Fruit fly (Drosophila melanogaster) whole organism, embryonic: ENCODE measurements around the gene CG12182.
A peak's percentile ranks its signal among the peaks of the same experiment; 100 is the strongest.

Experiments used
- Abd-B ChIP-seq: fragments of 200-800 bp; sonication (Bioruptor generic); optimal IDR thresholded peaks from 2 replicates; lab custom pipeline; 2018; ENCODE audit warnings: missing biosample characterization, mild to moderate bottlenecking, missing genetic modification characterization, moderate library complexity
- Ada2b ChIP-seq: fragments of 200-800 bp; sonication (Bioruptor generic); IDR thresholded peaks from 2 replicates; pipeline ENCODE4 v1.3.6; 2022; ENCODE audit warnings: missing biosample characterization, missing genetic modification characterization
- Antp ChIP-seq: fragments of 200-800 bp; sonication (Bioruptor generic); optimal IDR thresholded peaks from 3 replicates; lab custom pipeline; 2016; ENCODE audit warnings: missing biosample characterization, missing genetic modification characterization
- Asciz ChIP-seq: fragments of 200-800 bp; sonication (Bioruptor generic); optimal IDR thresholded peaks from 2 replicates; lab custom pipeline; 2017; ENCODE audit warnings: missing biosample characterization, mild to moderate bottlenecking, missing genetic modification characterization, missing genetic modification reagents
- CG10147 ChIP-seq: fragments of 200-800 bp; sonication (Bioruptor generic); optimal IDR thresholded peaks from 2 replicates; lab custom pipeline; 2019; ENCODE audit warnings: missing biosample characterization, mild to moderate bottlenecking, missing genetic modification characterization, moderate library complexity
- CG10543 ChIP-seq: fragments of 200-800 bp; sonication (Bioruptor generic); optimal IDR thresholded peaks from 3 replicates; lab custom pipeline; 2017; ENCODE audit warnings: missing biosample characterization, mild to moderate bottlenecking, missing genetic modification characterization, moderate library complexity
- CG11085 ChIP-seq: fragments of 200-800 bp; sonication (Bioruptor generic); IDR thresholded peaks from 2 replicates; pipeline ENCODE4 v1.3.6; 2022; ENCODE audit warnings: missing biosample characterization, missing genetic modification characterization
- CG11247 ChIP-seq: fragments of 200-800 bp; sonication (Bioruptor generic); IDR thresholded peaks from 2 replicates; pipeline ENCODE4 v1.3.6; 2022; ENCODE audit warnings: missing biosample characterization, missing genetic modification characterization
- CG12219 ChIP-seq: fragments of 200-800 bp; sonication (Bioruptor generic); optimal IDR thresholded peaks from 3 replicates; lab custom pipeline; 2018; ENCODE audit warnings: missing biosample characterization, mild to moderate bottlenecking, missing genetic modification characterization
- CG13424 ChIP-seq: fragments of 200-800 bp; sonication (Bioruptor generic); optimal IDR thresholded peaks from 2 replicates; lab custom pipeline; 2019; ENCODE audit warnings: missing biosample characterization, mild to moderate bottlenecking, missing genetic modification characterization, moderate library complexity
- CG13624 ChIP-seq: fragments of 200-800 bp; sonication (Bioruptor generic); optimal IDR thresholded peaks from 2 replicates; lab custom pipeline; 2016; ENCODE audit warnings: missing biosample characterization, missing genetic modification characterization
- CG14667 ChIP-seq: fragments of 200-800 bp; sonication (Bioruptor generic); IDR thresholded peaks from 2 replicates; pipeline ENCODE4 v1.3.6; 2022; ENCODE audit warnings: missing biosample characterization, missing genetic modification characterization
- CG14860 ChIP-seq: fragments of 200-800 bp; sonication (Bioruptor generic); IDR thresholded peaks from 3 replicates; pipeline ENCODE4 v1.3.6; 2022; ENCODE audit warnings: missing biosample characterization, missing genetic modification characterization; ENCODE audit not compliant: partially characterized antibody
- CG15514 ChIP-seq: fragments of 200-800 bp; sonication (Bioruptor generic); optimal IDR thresholded peaks from 3 replicates; lab custom pipeline; 2017; ENCODE audit warnings: missing biosample characterization, missing genetic modification characterization, mild to moderate bottlenecking, moderate library complexity, missing genetic modification reagents
- CG18262 ChIP-seq: fragments of 200-800 bp; optimal IDR thresholded peaks from 3 replicates; lab custom pipeline; 2019; ENCODE audit warnings: missing biosample characterization, mild to moderate bottlenecking, missing genetic modification characterization, moderate library complexity
- CG18619 ChIP-seq: fragments of 200-800 bp; sonication (Bioruptor generic); optimal IDR thresholded peaks from 3 replicates; lab custom pipeline; 2017; ENCODE audit warnings: missing biosample characterization, mild to moderate bottlenecking, missing genetic modification characterization
- CG32532 ChIP-seq: fragments of 200-800 bp; sonication (Bioruptor generic); IDR thresholded peaks from 2 replicates; pipeline ENCODE4 v1.3.6; 2022; ENCODE audit warnings: missing biosample characterization, missing genetic modification characterization
- CG6654 ChIP-seq: fragments of 200-800 bp; sonication (Bioruptor generic); optimal IDR thresholded peaks from 2 replicates; lab custom pipeline; 2017; ENCODE audit warnings: missing biosample characterization, mild to moderate bottlenecking, missing genetic modification characterization
- CG9609 ChIP-seq: fragments of 200-800 bp; sonication (Bioruptor generic); optimal IDR thresholded peaks from 3 replicates; lab custom pipeline; 2016; ENCODE audit warnings: missing biosample characterization, missing genetic modification characterization
- CG9876 ChIP-seq: fragments of 200-800 bp; sonication (Bioruptor generic); optimal IDR thresholded peaks from 2 replicates; lab custom pipeline; 2016; ENCODE audit warnings: missing biosample characterization, missing genetic modification characterization
- Doc3 ChIP-seq: fragments of 200-800 bp; sonication (Bioruptor generic); IDR thresholded peaks from 3 replicates; pipeline ENCODE4 v1.3.6; 2022; ENCODE audit warnings: missing biosample characterization, missing genetic modification characterization; ENCODE audit not compliant: partially characterized antibody
- HLH3B ChIP-seq: fragments of 200-800 bp; sonication (Bioruptor generic); IDR thresholded peaks from 2 replicates; pipeline ENCODE4 v1.3.6; 2022; ENCODE audit warnings: missing biosample characterization, missing genetic modification characterization
- HmgZ ChIP-seq: fragments of 200-800 bp; sonication (Bioruptor generic); optimal IDR thresholded peaks from 2 replicates; lab custom pipeline; 2018; ENCODE audit warnings: missing biosample characterization, mild to moderate bottlenecking, missing genetic modification characterization
- Hr3 ChIP-seq: fragments of 200-800 bp; sonication (Bioruptor generic); optimal IDR thresholded peaks from 3 replicates; lab custom pipeline; 2016; ENCODE audit warnings: missing biosample characterization, missing genetic modification characterization
- Med ChIP-seq: fragments of 200-800 bp; sonication (Bioruptor generic); peaks from one replicate; lab custom pipeline; 2016; ENCODE audit warnings: missing biosample characterization, missing genetic modification characterization, mild to moderate bottlenecking, inconsistent platforms, moderate library complexity
- Mrtf ChIP-seq: fragments of 200-800 bp; sonication (Bioruptor generic); IDR thresholded peaks from 3 replicates; pipeline ENCODE4 v1.3.6; 2022; ENCODE audit warnings: missing biosample characterization, missing genetic modification characterization
- Ravus ChIP-seq: fragments of 200-800 bp; sonication (Bioruptor generic); IDR thresholded peaks from 2 replicates; pipeline ENCODE4 v1.3.6; 2022; ENCODE audit warnings: missing biosample characterization, missing genetic modification characterization
- Rfx ChIP-seq: fragments of 200-800 bp; sonication (Bioruptor generic); IDR thresholded peaks from 2 replicates; pipeline ENCODE4 v1.3.6; 2022; ENCODE audit warnings: missing biosample characterization, missing genetic modification characterization
- Sox100B ChIP-seq: fragments of 200-800 bp; sonication (Bioruptor generic); optimal IDR thresholded peaks from 3 replicates; lab custom pipeline; 2018; ENCODE audit warnings: missing biosample characterization, mild to moderate bottlenecking, missing genetic modification characterization
- Vsx1 ChIP-seq: fragments of 200-800 bp; sonication (Bioruptor generic); optimal IDR thresholded peaks from 2 replicates; lab custom pipeline; 2017; ENCODE audit warnings: missing biosample characterization, mild to moderate bottlenecking, missing genetic modification characterization, missing genetic modification reagents
- Xrp1 ChIP-seq: fragments of 200-800 bp; sonication (Bioruptor generic); IDR thresholded peaks from 2 replicates; pipeline ENCODE4 v1.3.6; 2022; ENCODE audit warnings: missing biosample characterization, missing genetic modification characterization
- cas ChIP-seq: fragments of 200-800 bp; sonication (Bioruptor generic); IDR thresholded peaks from 2 replicates; pipeline ENCODE4 v1.3.6; 2022; ENCODE audit warnings: missing biosample characterization, missing genetic modification characterization
- dmrt99B ChIP-seq: fragments of 200-800 bp; sonication (Bioruptor generic); optimal IDR thresholded peaks from 2 replicates; lab custom pipeline; 2018; ENCODE audit warnings: missing biosample characterization, mild to moderate bottlenecking, missing genetic modification characterization, moderate library complexity
- dysf ChIP-seq: fragments of 200-800 bp; sonication (Bioruptor generic); IDR thresholded peaks from 3 replicates; pipeline ENCODE4 v1.3.6; 2022; ENCODE audit warnings: missing biosample characterization, missing genetic modification characterization
- grau ChIP-seq: fragments of 200-800 bp; optimal IDR thresholded peaks from 3 replicates; lab custom pipeline; 2019; ENCODE audit warnings: missing biosample characterization, mild to moderate bottlenecking, missing genetic modification characterization, moderate library complexity
- gro ChIP-seq: fragments of 200-800 bp; sonication (Bioruptor generic); optimal IDR thresholded peaks from 2 replicates; lab custom pipeline; 2016; ENCODE audit warnings: missing biosample characterization, missing genetic modification characterization
- gt ChIP-seq: fragments of 200-800 bp; sonication (Bioruptor generic); IDR thresholded peaks from 2 replicates; pipeline ENCODE4 v1.3.6; 2022; ENCODE audit warnings: missing biosample characterization, missing genetic modification characterization
- ind ChIP-seq: fragments of 200-800 bp; sonication (Bioruptor generic); optimal IDR thresholded peaks from 3 replicates; lab custom pipeline; 2016; ENCODE audit warnings: missing biosample characterization, missing genetic modification characterization
- lov ChIP-seq, 2 experiments: fragments of 200-800 bp in 1 of 2; fragments of >200 bp in 1 of 2; sonication (Bioruptor generic) in 1 of 2; IDR thresholded peaks in 1 of 2; optimal IDR thresholded peaks in 1 of 2; 2 replicates in 1 of 2; 3 replicates in 1 of 2; pipeline versions ENCODE4 v1.3.6 to Lab custom; 2017 to 2022; ENCODE audit warnings: missing biosample characterization in 1 of 2, missing genetic modification characterization in 1 of 2
- maf-S ChIP-seq: fragments of 200-800 bp; sonication (Bioruptor generic); optimal IDR thresholded peaks from 2 replicates; lab custom pipeline; 2016; ENCODE audit warnings: missing biosample characterization, missing genetic modification characterization
- onecut ChIP-seq: fragments of 200-800 bp; sonication (Bioruptor generic); IDR thresholded peaks from 2 replicates; pipeline ENCODE4 v1.3.6; 2022; ENCODE audit warnings: missing biosample characterization, missing genetic modification characterization
- pb ChIP-seq: fragments of 200-800 bp; sonication (Bioruptor generic); optimal IDR thresholded peaks from 3 replicates; lab custom pipeline; 2016; ENCODE audit warnings: missing biosample characterization, missing genetic modification characterization
- prd ChIP-seq, 3 experiments: fragments of >200 bp in 2 of 3; fragments of 200-800 bp in 1 of 3; sonication (Bioruptor generic) in 1 of 3; optimal IDR thresholded peaks in 2 of 3; IDR thresholded peaks in 1 of 3; 2 replicates in 2 of 3; 3 replicates in 1 of 3; pipeline versions ENCODE4 v1.3.6 to Lab custom; 2017 to 2022; ENCODE audit warnings: missing biosample characterization in 1 of 3, missing genetic modification characterization in 1 of 3
- sima ChIP-seq: fragments of 200-800 bp; sonication (Bioruptor generic); optimal IDR thresholded peaks from 2 replicates; lab custom pipeline; 2016; ENCODE audit warnings: missing biosample characterization, missing genetic modification characterization
- sisA ChIP-seq: fragments of 200-800 bp; sonication (Bioruptor generic); IDR thresholded peaks from 2 replicates; pipeline ENCODE4 v1.3.6; 2022; ENCODE audit warnings: missing biosample characterization, missing genetic modification characterization
- slou ChIP-seq: fragments of 200-800 bp; sonication (Bioruptor generic); optimal IDR thresholded peaks from 3 replicates; lab custom pipeline; 2016; ENCODE audit warnings: missing biosample characterization, missing genetic modification characterization
- sob ChIP-seq: fragments of 200-800 bp; sonication (Bioruptor generic); IDR thresholded peaks from 2 replicates; pipeline ENCODE4 v1.3.6; 2022; ENCODE audit warnings: missing biosample characterization, missing genetic modification characterization
- vvl ChIP-seq: fragments of 200-800 bp; sonication (Bioruptor generic); IDR thresholded peaks from 2 replicates; pipeline ENCODE4 v1.3.6; 2022; ENCODE audit warnings: missing biosample characterization, missing genetic modification characterization
- zen2 ChIP-seq: fragments of 200-800 bp; sonication (Bioruptor generic); IDR thresholded peaks from 3 replicates; pipeline ENCODE4 v1.3.6; 2022; ENCODE audit warnings: missing biosample characterization, missing genetic modification characterization; ENCODE audit not compliant: partially characterized antibody
- zfh2 ChIP-seq: fragments of 200-800 bp; sonication (Bioruptor generic); optimal IDR thresholded peaks from 2 replicates; lab custom pipeline; 2016; ENCODE audit warnings: missing biosample characterization, missing genetic modification characterization

The CG12182 gene

dm6 chr3L:2571975-2572374 is 27.4 kb downstream of the CG12182 start (continued):
- peak; percentile 74 for TF ChIP-seq HLH3B (GFP tag; lab: Robert Waterston, UW)
- TF ChIP-seq HmgZ (tag; lab: Kevin White, UChicago): no peak
- TF ChIP-seq CG10147 (GFP tag; lab: Kevin White, UChicago): no peak
- TF ChIP-seq CG12219 (GFP tag; lab: Kevin White, UChicago): no peak
- TF ChIP-seq ind (GFP tag; lab: Kevin White, UChicago): peak; percentile 62
- TF ChIP-seq CG14667 (GFP tag; lab: Robert Waterston, UW): 0 out of 2 replicates have a peak, but pooled peaks have one; percentile 26
- peak; percentile 74 for TF ChIP-seq dysf (GFP tag; lab: Robert Waterston, UW)
- peak; percentile 23 for TF ChIP-seq CG15514 (GFP tag; lab: Kevin White, UChicago)
- TF ChIP-seq sisA (GFP tag; lab: Robert Waterston, UW): peak; percentile 60
- no peak for TF ChIP-seq CG10543 (GFP tag; lab: Kevin White, UChicago)
- TF ChIP-seq CG18262 (tag; lab: Kevin White, UChicago): no peak
- TF ChIP-seq CG11247 (GFP tag; lab: Robert Waterston, UW): peak; percentile 68
- TF ChIP-seq gro (GFP tag; lab: Kevin White, UChicago): peak; percentile 12
- peak; percentile 62; the same call in 2 of the 3 replicates for TF ChIP-seq Mrtf (GFP tag; lab: Robert Waterston, UW)
- TF ChIP-seq CG18619 (GFP tag; lab: Kevin White, UChicago): no peak
- no peak for TF ChIP-seq CG13624 (GFP tag; lab: Kevin White, UChicago)
- TF ChIP-seq Ravus (GFP tag; lab: Robert Waterston, UW): peak; percentile 4; the same call in 1 of the 2 replicates
- TF ChIP-seq lov (optimal IDR thresholded peaks at IDR 0.05; lab: Kevin White, UChicago): no peak
- TF ChIP-seq lov (GFP tag; IDR thresholded peaks at IDR 0.05; lab: Robert Waterston, UW): 0 out of 3 replicates have a peak, but pooled peaks have one; percentile 5
- 0 out of 2 replicates have a peak, but pooled peaks have one; percentile 47 for TF ChIP-seq CG11085 (GFP tag; lab: Robert Waterston, UW)
- TF ChIP-seq maf-S (GFP tag; lab: Kevin White, UChicago): peak; percentile 7
- peak; percentile 78 for TF ChIP-seq vvl
- peak; percentile 56 for TF ChIP-seq Xrp1
- TF ChIP-seq Ada2b (GFP tag; lab: Robert Waterston, UW): peak; percentile 69
- TF ChIP-seq CG13424 (tag; lab: Kevin White, UChicago): no peak
- no peak for TF ChIP-seq slou (GFP tag; lab: Kevin White, UChicago)
- TF ChIP-seq cas: no peak
- 0 out of 2 replicates have a peak, but pooled peaks have one; percentile 5 for TF ChIP-seq onecut (GFP tag; lab: Robert Waterston, UW)
- no peak for TF ChIP-seq gt
- no peak for TF ChIP-seq CG6654
- TF ChIP-seq CG32532: 0 out of 2 replicates have a peak, but pooled peaks have one; percentile 54
- no peak for TF ChIP-seq prd (optimal IDR thresholded peaks at IDR 0.05; lab: Kevin White, UChicago)
- TF ChIP-seq prd (GFP tag; IDR thresholded peaks at IDR 0.05; lab: Robert Waterston, UW): peak; percentile 57; the same call in 2 of the 3 replicates
- peak; percentile 10 for TF ChIP-seq Sox100B (GFP tag; lab: Kevin White, UChicago)
- TF ChIP-seq Hr3: no peak
- no peak for TF ChIP-seq CG9609 (GFP tag; lab: Kevin White, UChicago)
- peak; percentile 81 for TF ChIP-seq Rfx
- TF ChIP-seq Antp (GFP tag; lab: Kevin White, UChicago): peak; percentile 24
- no peak for TF ChIP-seq Asciz (GFP tag; lab: Kevin White, UChicago)
- peak; percentile 54 for TF ChIP-seq grau (tag; lab: Kevin White, UChicago)
- TF ChIP-seq Abd-B (GFP tag; lab: Kevin White, UChicago): no peak
- TF ChIP-seq CG14860 (GFP tag; lab: Robert Waterston, UW): no peak
- no peak for TF ChIP-seq CG9876 (GFP tag; lab: Kevin White, UChicago)
- no peak for TF ChIP-seq zen2 (GFP tag; lab: Robert Waterston, UW)
- TF ChIP-seq Vsx1 (GFP tag; lab: Kevin White, UChicago): no peak
- TF ChIP-seq dmrt99B (tag; lab: Kevin White, UChicago): no peak
- no peak for TF ChIP-seq pb
- TF ChIP-seq Doc3 (GFP tag; lab: Robert Waterston, UW): no peak
- TF ChIP-seq Med (GFP tag; lab: Kevin White, UChicago): peak; percentile 93
- peak; percentile 80 for TF ChIP-seq sob (GFP tag; lab: Robert Waterston, UW)
- no peak for TF ChIP-seq sima
- no peak for TF ChIP-seq zfh2
